Fruit fly (Drosophila melanogaster) whole organism, embryonic: ENCODE data around the gene CG10700.

Experiments
- Abd-B ChIP-seq: fragments of 200-800 bp; sonication (Bioruptor generic); optimal IDR thresholded peaks from 2 replicates; lab custom pipeline; 2018; ENCODE audit warnings: missing biosample characterization, mild to moderate bottlenecking, missing genetic modification characterization, moderate library complexity
- Ada2b ChIP-seq: fragments of 200-800 bp; sonication (Bioruptor generic); IDR thresholded peaks from 2 replicates; pipeline ENCODE4 v1.3.6; 2022; ENCODE audit warnings: missing biosample characterization, missing genetic modification characterization
- Asciz ChIP-seq: fragments of 200-800 bp; sonication (Bioruptor generic); optimal IDR thresholded peaks from 2 replicates; lab custom pipeline; 2017; ENCODE audit warnings: missing biosample characterization, mild to moderate bottlenecking, missing genetic modification characterization, missing genetic modification reagents
- Bgb ChIP-seq: fragments of 200-800 bp; sonication (Bioruptor generic); IDR thresholded peaks from 2 replicates; pipeline ENCODE4 v1.3.6; 2022; ENCODE audit warnings: missing biosample characterization, missing genetic modification characterization; ENCODE audit not compliant: partially characterized antibody
- CG10267 ChIP-seq: fragments of 200-800 bp; sonication (Bioruptor generic); optimal IDR thresholded peaks from 2 replicates; lab custom pipeline; 2018; ENCODE audit warnings: missing biosample characterization, mild to moderate bottlenecking, missing genetic modification characterization, moderate library complexity
- CG11504 ChIP-seq: fragments of 200-800 bp; sonication (Bioruptor generic); optimal IDR thresholded peaks from 3 replicates; lab custom pipeline; 2019; ENCODE audit warnings: missing biosample characterization, mild to moderate bottlenecking, missing genetic modification characterization, moderate library complexity
- CG13424 ChIP-seq: fragments of 200-800 bp; sonication (Bioruptor generic); optimal IDR thresholded peaks from 2 replicates; lab custom pipeline; 2019; ENCODE audit warnings: missing biosample characterization, mild to moderate bottlenecking, missing genetic modification characterization, moderate library complexity
- CG14667 ChIP-seq: fragments of 200-800 bp; sonication (Bioruptor generic); IDR thresholded peaks from 2 replicates; pipeline ENCODE4 v1.3.6; 2022; ENCODE audit warnings: missing biosample characterization, missing genetic modification characterization
- CG14860 ChIP-seq: fragments of 200-800 bp; sonication (Bioruptor generic); IDR thresholded peaks from 3 replicates; pipeline ENCODE4 v1.3.6; 2022; ENCODE audit warnings: missing biosample characterization, missing genetic modification characterization; ENCODE audit not compliant: partially characterized antibody
- CG15514 ChIP-seq: fragments of 200-800 bp; sonication (Bioruptor generic); optimal IDR thresholded peaks from 3 replicates; lab custom pipeline; 2017; ENCODE audit warnings: missing biosample characterization, missing genetic modification characterization, mild to moderate bottlenecking, moderate library complexity, missing genetic modification reagents
- CG1603 ChIP-seq: fragments of 200-800 bp; sonication (Bioruptor generic); optimal IDR thresholded peaks from 2 replicates; lab custom pipeline; 2019; ENCODE audit warnings: missing biosample characterization, mild to moderate bottlenecking, missing genetic modification characterization, moderate library complexity
- CG17612 ChIP-seq: fragments of 200-800 bp; sonication (Bioruptor generic); IDR thresholded peaks from 2 replicates; pipeline ENCODE4 v1.3.6; 2022; ENCODE audit warnings: missing biosample characterization, missing genetic modification characterization
- CG17829 ChIP-seq: fragments of 200-800 bp; optimal IDR thresholded peaks from 2 replicates; lab custom pipeline; 2019; ENCODE audit warnings: missing biosample characterization, mild to moderate bottlenecking, missing genetic modification characterization, moderate library complexity
- CG2199 ChIP-seq: fragments of 200-800 bp; sonication (Bioruptor generic); IDR thresholded peaks from 3 replicates; pipeline ENCODE4 v1.3.6; 2022; ENCODE audit warnings: missing biosample characterization, missing genetic modification characterization
- CG31365 ChIP-seq: fragments of 200-800 bp; sonication (Bioruptor generic); optimal IDR thresholded peaks from 2 replicates; lab custom pipeline; 2018; ENCODE audit warnings: missing biosample characterization, mild to moderate bottlenecking, missing genetic modification characterization
- CG3281 ChIP-seq: fragments of 200-800 bp; sonication (Bioruptor generic); optimal IDR thresholded peaks from 3 replicates; lab custom pipeline; 2017; ENCODE audit warnings: missing biosample characterization, mild to moderate bottlenecking, missing genetic modification characterization
- CG6272 ChIP-seq: fragments of 200-800 bp; sonication (Bioruptor generic); IDR thresholded peaks from 2 replicates; pipeline ENCODE4 v1.3.6; 2022; ENCODE audit warnings: missing biosample characterization, missing genetic modification characterization
- CG6791 ChIP-seq: fragments of 200-800 bp; sonication (Bioruptor generic); IDR thresholded peaks from 3 replicates; pipeline ENCODE4 v1.3.6; 2022; ENCODE audit warnings: missing biosample characterization, missing genetic modification characterization; ENCODE audit not compliant: partially characterized antibody
- CG8290 ChIP-seq, 3 experiments: fragments of 200-800 bp; sonication (Bioruptor generic); optimal IDR thresholded peaks; 2 replicates each; lab custom pipeline; 2016 to 2019; ENCODE audit warnings: missing biosample characterization in 3 of 3, missing genetic modification characterization in 3 of 3, mild to moderate bottlenecking in 2 of 3, moderate library complexity in 1 of 3
- CG8924 ChIP-seq: fragments of 200-800 bp; optimal IDR thresholded peaks from 3 replicates; lab custom pipeline; 2019; ENCODE audit warnings: missing biosample characterization, mild to moderate bottlenecking, missing genetic modification characterization, moderate library complexity
- Camta ChIP-seq: fragments of 200-800 bp; sonication (Bioruptor generic); optimal IDR thresholded peaks from 2 replicates; lab custom pipeline; 2016; ENCODE audit warnings: missing biosample characterization, missing genetic modification characterization
- Dref ChIP-seq: fragments of 200-800 bp; sonication (Bioruptor generic); IDR thresholded peaks from 2 replicates; pipeline ENCODE4 v1.3.6; 2022; ENCODE audit warnings: missing biosample characterization, missing genetic modification characterization
- E2f2 ChIP-seq: fragments of 200-800 bp; sonication (Bioruptor generic); IDR thresholded peaks from 2 replicates; pipeline ENCODE4 v1.3.6; 2022; ENCODE audit warnings: missing biosample characterization, missing genetic modification characterization
- Ets65A ChIP-seq: fragments of 200-800 bp; sonication (Bioruptor generic); peaks from one replicate; lab custom pipeline; 2016; ENCODE audit warnings: missing biosample characterization, missing genetic modification characterization
- Ets97D ChIP-seq: fragments of 200-800 bp; sonication (Bioruptor generic); optimal IDR thresholded peaks from 3 replicates; lab custom pipeline; 2016; ENCODE audit warnings: missing biosample characterization, missing genetic modification characterization
- Hsf ChIP-seq: fragments of 200-800 bp; sonication (Bioruptor generic); optimal IDR thresholded peaks from 3 replicates; lab custom pipeline; 2016; ENCODE audit warnings: missing biosample characterization, missing genetic modification characterization
- MBD-R2 ChIP-seq: fragments of 200-800 bp; sonication (Bioruptor generic); IDR thresholded peaks from 2 replicates; pipeline ENCODE4 v1.3.6; 2022; ENCODE audit warnings: missing biosample characterization, missing genetic modification characterization
- NC2α ChIP-seq: fragments of 200-800 bp; sonication (Bioruptor generic); optimal IDR thresholded peaks from 2 replicates; lab custom pipeline; 2016; ENCODE audit warnings: missing biosample characterization, missing genetic modification characterization
- Scr ChIP-seq: fragments of 200-800 bp; sonication (Bioruptor generic); IDR thresholded peaks from 2 replicates; pipeline ENCODE4 v1.3.6; 2022; ENCODE audit warnings: missing biosample characterization, missing genetic modification characterization; ENCODE audit not compliant: partially characterized antibody
- Sin3A ChIP-seq: fragments of >200 bp; optimal IDR thresholded peaks from 2 replicates; lab custom pipeline; 2018
- Sry-δ ChIP-seq: fragments of 200-800 bp; sonication (Bioruptor generic); optimal IDR thresholded peaks from 2 replicates; lab custom pipeline; 2016; ENCODE audit warnings: missing biosample characterization, missing genetic modification characterization
- chinmo ChIP-seq: fragments of 200-800 bp; sonication (Bioruptor generic); IDR thresholded peaks from 4 replicates; pipeline ENCODE4 v1.3.6; 2022; ENCODE audit warnings: missing biosample characterization, missing genetic modification characterization; ENCODE audit not compliant: partially characterized antibody
- crol ChIP-seq: fragments of 200-800 bp; sonication (Bioruptor generic); IDR thresholded peaks from 2 replicates; pipeline ENCODE4 v1.3.6; 2022; ENCODE audit warnings: missing biosample characterization, missing genetic modification characterization
- ewg ChIP-seq: fragments of 200-800 bp; sonication (Bioruptor generic); optimal IDR thresholded peaks from 3 replicates; lab custom pipeline; 2017; ENCODE audit warnings: mild to moderate bottlenecking, missing biosample characterization, missing genetic modification reagents, missing genetic modification characterization
- fu2 ChIP-seq: fragments of 200-800 bp; sonication (Bioruptor generic); optimal IDR thresholded peaks from 2 replicates; lab custom pipeline; 2016; ENCODE audit warnings: missing biosample characterization, missing genetic modification characterization
- gfzf ChIP-seq: fragments of 200-800 bp; sonication (Bioruptor generic); optimal IDR thresholded peaks from 2 replicates; lab custom pipeline; 2016; ENCODE audit warnings: missing biosample characterization, mild to moderate bottlenecking, missing genetic modification characterization, moderate library complexity
- gsb ChIP-seq: fragments of 200-800 bp; sonication (Bioruptor generic); IDR thresholded peaks from 2 replicates; pipeline ENCODE4 v1.3.6; 2022; ENCODE audit warnings: missing biosample characterization, missing genetic modification characterization
- hb ChIP-seq: fragments of 200-800 bp; sonication (Bioruptor generic); IDR thresholded peaks from 3 replicates; pipeline ENCODE4 v1.3.6; 2022; ENCODE audit warnings: missing biosample characterization, missing genetic modification characterization; ENCODE audit not compliant: partially characterized antibody
- inv ChIP-seq: fragments of 200-800 bp; sonication (Bioruptor generic); IDR thresholded peaks from 2 replicates; pipeline ENCODE4 v1.3.6; 2022; ENCODE audit warnings: missing biosample characterization, missing genetic modification characterization; ENCODE audit not compliant: partially characterized antibody
- knrl ChIP-seq: fragments of 200-800 bp; sonication (Bioruptor generic); IDR thresholded peaks from 3 replicates; pipeline ENCODE4 v1.3.6; 2022; ENCODE audit warnings: missing biosample characterization, missing genetic modification characterization; ENCODE audit not compliant: partially characterized antibody
- lilli ChIP-seq: fragments of 200-800 bp; sonication (Bioruptor generic); optimal IDR thresholded peaks from 3 replicates; lab custom pipeline; 2016; ENCODE audit warnings: missing biosample characterization, missing genetic modification characterization
- mld ChIP-seq: fragments of 200-800 bp; sonication (Bioruptor generic); IDR thresholded peaks from 3 replicates; pipeline ENCODE4 v1.3.6; 2022; ENCODE audit warnings: missing biosample characterization, missing genetic modification characterization; ENCODE audit not compliant: partially characterized antibody
- phol ChIP-seq: fragments of 200-800 bp; sonication (Bioruptor generic); optimal IDR thresholded peaks from 3 replicates; lab custom pipeline; 2018; ENCODE audit warnings: missing biosample characterization, mild to moderate bottlenecking, missing genetic modification characterization, moderate library complexity
- scrt ChIP-seq: fragments of 200-800 bp; sonication (Bioruptor generic); optimal IDR thresholded peaks from 2 replicates; lab custom pipeline; 2018; ENCODE audit warnings: missing biosample characterization, mild to moderate bottlenecking, missing genetic modification characterization, moderate library complexity
- sna ChIP-seq: fragments of 200-800 bp; sonication (Bioruptor generic); IDR thresholded peaks from 2 replicates; pipeline ENCODE4 v1.3.6; 2022; ENCODE audit warnings: missing biosample characterization, missing genetic modification characterization; ENCODE audit not compliant: partially characterized antibody
- trem ChIP-seq: fragments of 200-800 bp; optimal IDR thresholded peaks from 3 replicates; lab custom pipeline; 2019; ENCODE audit warnings: missing biosample characterization, mild to moderate bottlenecking, missing genetic modification characterization, moderate library complexity
- unc-4 ChIP-seq: fragments of 200-800 bp; sonication (Bioruptor generic); IDR thresholded peaks from 2 replicates; pipeline ENCODE4 v1.3.6; 2022; ENCODE audit warnings: missing biosample characterization, missing genetic modification characterization; ENCODE audit not compliant: partially characterized antibody

CG10700 gene

dm6 chr2L:19034213-19034929 is 44.5 kb downstream of the CG10700 start, which contains the start of the genes mib2 and CG31800 (continued):
- TF ChIP-seq NC2α (GFP tag; lab: Kevin White, UChicago), result no peak
- TF ChIP-seq Scr (GFP tag; lab: Robert Waterston, UW), result peak; percentile 85
- TF ChIP-seq CG31365, result no peak
- no peak for TF ChIP-seq fu2 (GFP tag; lab: Kevin White, UChicago)
- TF ChIP-seq Dref (GFP tag; lab: Robert Waterston, UW), result peak; percentile 86
- peak; percentile 12 for TF ChIP-seq Sin3A (lab: Kevin White, UChicago)
- TF ChIP-seq Camta (GFP tag; lab: Kevin White, UChicago), result no peak
- peak; percentile 89 for TF ChIP-seq Bgb
- peak; percentile 48 for TF ChIP-seq Ets65A
- TF ChIP-seq Ada2b (GFP tag; lab: Robert Waterston, UW), result no peak
- peak; percentile 22 for TF ChIP-seq gfzf (GFP tag; lab: Kevin White, UChicago)
- TF ChIP-seq MBD-R2 (GFP tag; lab: Robert Waterston, UW), result peak; percentile 65
- peak; percentile 84 for TF ChIP-seq mld (GFP tag; lab: Robert Waterston, UW)
- peak; percentile 85 for TF ChIP-seq CG6791 (GFP tag; lab: Robert Waterston, UW)
- TF ChIP-seq CG3281 (GFP tag; lab: Kevin White, UChicago), result peak; percentile 5
- TF ChIP-seq CG8290 (GFP tag; optimal IDR thresholded peaks at IDR 0.05; lab: Kevin White, UChicago), result peak; percentile 29
- peak in 1 of 2 experiments; percentile 49 for TF ChIP-seq CG8290 (tag; optimal IDR thresholded peaks at IDR 0.05; lab: Kevin White, UChicago)
- TF ChIP-seq CG6272, result no peak
- peak; percentile 5 for TF ChIP-seq phol
- peak; percentile 2 for TF ChIP-seq CG13424 (tag; lab: Kevin White, UChicago)
- TF ChIP-seq trem (tag; lab: Kevin White, UChicago), result peak; percentile 58
- TF ChIP-seq CG14860 (GFP tag; lab: Robert Waterston, UW), result peak; percentile 76
- TF ChIP-seq E2f2 (GFP tag; lab: Robert Waterston, UW), result no peak; the same call in 1 of the 2 replicates
- peak; percentile 35 for TF ChIP-seq CG17829 (tag; lab: Kevin White, UChicago)
- TF ChIP-seq crol, result no peak
- TF ChIP-seq scrt (GFP tag; lab: Kevin White, UChicago), result peak; percentile 17
- TF ChIP-seq CG15514 (GFP tag; lab: Kevin White, UChicago), result peak; percentile 26
- peak; percentile 75 for TF ChIP-seq inv
- 0 out of 3 replicates have a peak, but pooled peaks have one; percentile 53 for TF ChIP-seq CG2199
- peak; percentile 50 for TF ChIP-seq CG1603
- TF ChIP-seq Asciz (GFP tag; lab: Kevin White, UChicago), result no peak
- peak; percentile 82; the same call in 2 of the 4 replicates for TF ChIP-seq chinmo (GFP tag; lab: Robert Waterston, UW)
- TF ChIP-seq Abd-B (GFP tag; lab: Kevin White, UChicago), result peak; percentile 37
- peak; percentile 79 for TF ChIP-seq unc-4 (GFP tag; lab: Robert Waterston, UW)
- TF ChIP-seq Ets97D, result peak; percentile 8
- TF ChIP-seq hb (GFP tag; lab: Robert Waterston, UW), result peak; percentile 77; the same call in 2 of the 3 replicates
- no peak for TF ChIP-seq gsb
- TF ChIP-seq CG17612 (GFP tag; lab: Robert Waterston, UW), result no peak
- peak; percentile 83 for TF ChIP-seq sna (GFP tag; lab: Robert Waterston, UW)
- peak; percentile 10 for TF ChIP-seq lilli (GFP tag; lab: Kevin White, UChicago)
- TF ChIP-seq ewg, result peak; percentile 73
- TF ChIP-seq CG14667 (GFP tag; lab: Robert Waterston, UW), result no peak
- peak; percentile 23 for TF ChIP-seq CG11504 (tag; lab: Kevin White, UChicago)
- TF ChIP-seq Hsf, result no peak
- peak; percentile 16 for TF ChIP-seq CG10267
- TF ChIP-seq CG8924, result peak; percentile 16
- peak; percentile 93 for TF ChIP-seq Sry-δ
- peak; percentile 86 for TF ChIP-seq knrl (GFP tag; lab: Robert Waterston, UW)
